Worm (Caenorhabditis elegans) whole organism, midembryonic: ENCODE results near the gene dpy-10.

Experiments
- T22C8.4 ChIP-seq: fragments of 200-800 bp; sonication (Bioruptor generic); IDR thresholded peaks from 2 replicates; pipeline ENCODE4 v1.3.6; 2022; ENCODE audit warnings: missing genetic modification characterization, missing compliant biosample characterization
- cog-1 ChIP-seq: sonication (generic microtip); optimal IDR thresholded peaks from 2 replicates; lab custom pipeline; 2016; ENCODE audit warnings: missing genetic modification characterization, missing compliant biosample characterization
- flt-1 ChIP-seq: fragments of 200-800 bp; sonication (Bioruptor generic); IDR thresholded peaks from 2 replicates; pipeline ENCODE4 v1.3.6; 2022; ENCODE audit warnings: missing genetic modification characterization, missing compliant biosample characterization
- klf-2 ChIP-seq: fragments of 200-800 bp; sonication (Bioruptor generic); conservative IDR thresholded peaks from 2 replicates; pipeline ENCODE4 v1.3.6; 2022; ENCODE audit warnings: missing genetic modification reagents, missing genetic modification characterization, missing compliant biosample characterization
- med-1 ChIP-seq: sonication (generic microtip); optimal IDR thresholded peaks from 2 replicates; lab custom pipeline; 2017; ENCODE audit warnings: missing genetic modification characterization, mild to moderate bottlenecking, missing compliant biosample characterization, antibody characterized with exemption, missing genetic modification reagents; ENCODE audit not compliant: insufficient read depth
- ref-1 ChIP-seq: fragments of 200-800 bp; sonication (Bioruptor generic); conservative IDR thresholded peaks from 2 replicates; pipeline ENCODE4 v1.3.6; 2022; ENCODE audit warnings: missing genetic modification reagents, missing genetic modification characterization, missing compliant biosample characterization
- tab-1 ChIP-seq: fragments of 200-800 bp; sonication (Bioruptor generic); IDR thresholded peaks from 2 replicates; pipeline ENCODE4 v1.3.6; 2022; ENCODE audit warnings: missing genetic modification characterization, missing compliant biosample characterization
- ztf-29 ChIP-seq: fragments of 200-800 bp; sonication (Bioruptor generic); IDR thresholded peaks from 2 replicates; pipeline ENCODE4 v1.3.6; 2022; ENCODE audit warnings: missing genetic modification reagents, missing genetic modification characterization, missing compliant biosample characterization

DNA sequence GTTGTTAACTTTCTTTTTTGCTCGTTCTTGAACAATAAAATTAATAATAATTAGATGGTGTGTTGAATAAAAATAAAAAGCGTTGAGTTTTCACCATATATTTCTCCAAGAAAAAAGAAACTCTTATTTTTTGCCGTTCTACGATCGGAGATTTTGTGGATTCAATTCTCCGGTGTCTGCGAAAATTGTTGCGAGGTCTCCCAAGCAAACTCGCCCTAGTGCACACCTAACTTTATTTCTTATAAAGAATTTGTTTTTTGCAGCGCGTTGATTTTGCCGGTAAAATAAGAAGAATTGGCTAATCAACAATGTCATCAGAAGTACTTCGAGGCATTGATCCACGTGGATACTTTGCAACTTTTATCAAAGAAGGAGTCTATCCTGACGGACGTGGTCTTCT lies 29.4 kb upstream of the dpy-10 start, which contains the start of gene exos-8:
- peak; percentile 64; the same call in 1 of the 2 replicates for TF ChIP-seq klf-2 (GFP tag; lab: Robert Waterston, UW)
- no peak for TF ChIP-seq ref-1
- TF ChIP-seq tab-1 (GFP tag; lab: Robert Waterston, UW) = 0 out of 2 replicates have a peak, but pooled peaks have one; percentile 20
- no peak for TF ChIP-seq med-1
- peak; percentile 77; the same call in 1 of the 2 replicates for TF ChIP-seq flt-1 (GFP tag; lab: Robert Waterston, UW)
- no peak for TF ChIP-seq T22C8.4 (GFP tag; lab: Robert Waterston, UW)
- 0 out of 2 replicates have a peak, but pooled peaks have one; percentile 34 for TF ChIP-seq ztf-29 (GFP tag; lab: Robert Waterston, UW)
- TF ChIP-seq cog-1 (tag; lab: Kevin White, UChicago) = peak; percentile 41
